Fruit fly (Drosophila melanogaster): ENCODE results near the gene CG6184.

The CG6184 gene

dm6 chr3R:19657766-19658165 is at the start of gene CG6184:
CG6184 (minus strand) TSS chr3R:19657866.
- TF ChIP-seq CG17801 (GFP tag; optimal IDR thresholded peaks at IDR 0.05; ENCODE audit: partially characterized antibody): no peak

- no peak for TF ChIP-seq CG17801 (GFP tag; optimal IDR thresholded peaks at IDR 0.05; ENCODE audit: partially characterized antibody)
These were observed 45.7 kb upstream of the CG6184 start for dm6 chr3R:19703398-19703797.

DNA sequence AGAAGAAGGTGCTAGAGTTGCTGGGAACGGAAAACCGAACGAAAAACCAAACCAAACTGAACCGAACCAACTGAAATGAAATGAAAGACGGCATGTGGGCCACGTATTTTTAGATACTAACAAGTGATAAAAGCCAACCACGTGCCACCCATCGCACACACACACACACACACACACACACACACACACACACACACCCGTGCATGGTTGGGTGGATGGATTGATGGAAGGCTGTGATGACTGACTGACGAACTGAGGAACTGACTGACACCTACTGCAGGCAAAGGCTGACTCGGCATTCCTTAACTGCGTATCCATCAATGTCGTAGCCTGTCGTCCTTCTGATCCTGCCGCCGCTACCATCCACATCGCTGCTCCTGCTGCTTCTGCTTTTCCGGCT is 24.8 kb upstream of the CG6184 start:
- no peak for TF ChIP-seq CG17801 (GFP tag; optimal IDR thresholded peaks at IDR 0.05; ENCODE audit: partially characterized antibody)

DNA sequence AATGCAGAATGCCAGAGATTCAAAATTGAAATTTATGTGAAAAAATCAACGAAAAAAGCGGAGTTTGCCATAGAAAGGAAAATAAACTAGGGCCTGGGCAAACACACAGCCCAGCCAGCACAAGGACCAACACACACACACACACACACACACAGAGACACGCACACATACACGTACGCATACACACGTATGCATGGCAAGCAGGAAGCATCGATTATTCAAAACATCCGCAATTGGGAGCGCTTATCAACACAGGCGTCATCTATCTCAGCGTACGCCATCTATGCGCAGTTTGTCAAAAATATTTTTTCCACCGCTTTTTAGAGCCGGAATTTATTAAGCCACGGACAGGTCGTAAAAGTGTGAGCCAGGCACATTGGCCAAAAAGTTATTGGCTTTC is 22.2 kb upstream of the CG6184 start:
- no peak for TF ChIP-seq CG17801 (GFP tag; optimal IDR thresholded peaks at IDR 0.05; ENCODE audit: partially characterized antibody)

- TF ChIP-seq CG17801 (GFP tag; optimal IDR thresholded peaks at IDR 0.05; ENCODE audit: partially characterized antibody): no peak
These were observed 15.2 kb upstream of the CG6184 start for dm6 chr3R:19672905-19673304.

- TF ChIP-seq CG17801 (GFP tag; optimal IDR thresholded peaks at IDR 0.05; ENCODE audit: partially characterized antibody): no peak
These were observed 14.5 kb upstream of the CG6184 start for dm6 chr3R:19672136-19672535.

DNA sequence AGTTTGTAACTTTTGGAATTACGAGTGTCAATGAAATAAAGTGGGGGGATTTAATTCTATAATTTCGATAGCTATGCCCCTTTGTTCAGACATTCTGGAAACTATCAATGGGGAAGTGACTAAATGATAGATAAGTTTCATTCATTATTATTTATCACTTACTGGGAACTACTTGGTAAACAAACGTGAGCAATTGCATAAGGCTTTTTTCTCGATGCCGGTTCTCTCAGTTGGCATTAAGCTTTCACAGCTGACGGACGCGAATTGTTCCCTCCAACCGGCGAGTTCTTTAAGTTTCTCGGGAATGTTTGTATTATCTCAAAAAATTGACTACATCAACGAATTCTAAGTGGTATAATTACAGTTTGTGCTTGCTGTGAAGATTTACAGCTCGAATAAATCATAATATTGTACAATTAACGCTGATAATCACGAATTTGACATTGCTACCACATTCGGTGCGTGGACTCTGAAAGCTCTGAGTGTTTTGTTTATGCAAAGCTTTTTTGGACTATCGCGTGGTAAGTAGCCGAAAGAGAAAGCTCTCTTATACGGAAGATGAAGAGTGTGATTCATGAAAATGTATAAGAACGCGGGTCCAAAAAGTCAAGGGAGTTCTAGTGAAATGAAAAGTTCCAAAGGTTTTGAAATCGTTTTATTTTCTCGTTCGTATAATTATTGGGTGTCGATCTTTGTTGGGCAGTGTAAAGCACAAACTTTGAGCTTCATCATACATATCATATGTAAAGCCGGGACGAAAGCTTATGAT is 13.7 kb upstream of the CG6184 start, which contains the start of gene Naam:
Gene Naam (plus strand): TSS at position 228 of the 769 bp plus-strand sequence.
- TF ChIP-seq CG17801 (GFP tag; optimal IDR thresholded peaks at IDR 0.05; ENCODE audit: partially characterized antibody): peak; percentile 19

- TF ChIP-seq CG17801 (GFP tag; optimal IDR thresholded peaks at IDR 0.05; ENCODE audit: partially characterized antibody): no peak
These were observed 7.0 kb upstream of the CG6184 start, which contains the start of gene CG7432 for dm6 chr3R:19664713-19665112. CG7432 (plus strand) TSS chr3R:19665007.

dm6 chr3R:19659448-19659847 is 1.8 kb upstream of the CG6184 start, which contains the start of gene ort:
ort (plus strand) TSS chr3R:19659748.
- no peak for TF ChIP-seq CG17801 (GFP tag; optimal IDR thresholded peaks at IDR 0.05; ENCODE audit: partially characterized antibody)

DNA sequence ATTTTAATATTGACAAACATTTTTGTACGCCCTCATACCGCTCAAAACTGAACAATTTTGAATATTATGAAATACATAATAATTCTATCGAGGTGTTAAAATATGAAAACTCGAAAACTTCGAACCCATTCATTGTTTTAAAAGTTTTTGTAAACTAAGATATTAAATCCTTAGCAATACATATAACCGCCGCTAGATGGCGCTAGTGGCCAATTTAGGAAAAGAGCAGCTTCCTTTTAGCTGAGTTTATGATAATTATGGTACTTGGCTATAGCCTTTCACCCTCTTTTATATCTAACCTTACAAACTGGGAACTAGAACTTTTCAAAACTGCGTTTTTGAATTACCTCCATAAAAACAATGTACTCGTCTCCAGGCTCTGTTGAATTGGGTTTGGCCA is 431 bp downstream of the CG6184 start:
- no peak for TF ChIP-seq CG17801 (GFP tag; optimal IDR thresholded peaks at IDR 0.05; ENCODE audit: partially characterized antibody)

DNA sequence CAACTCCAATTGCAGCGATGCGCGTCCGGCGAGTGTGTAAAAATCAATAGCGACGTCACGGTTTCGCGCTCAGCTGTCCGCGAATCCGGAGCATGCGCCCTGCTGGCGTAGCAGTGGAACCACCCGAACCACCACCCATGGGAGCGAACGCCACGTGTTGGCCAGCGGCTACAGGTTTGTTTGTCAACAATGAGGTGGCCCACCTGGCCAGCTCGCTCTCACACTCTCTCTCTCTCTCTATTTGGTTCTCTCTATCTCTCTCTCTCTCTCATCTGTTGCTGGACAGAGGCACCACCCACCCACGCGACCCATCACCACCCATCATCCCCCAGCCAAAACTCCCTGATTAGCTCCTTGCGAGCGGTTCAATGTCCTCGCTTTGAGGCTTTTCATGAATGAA is 1.2 kb downstream of the CG6184 start:
- TF ChIP-seq CG17801 (GFP tag; optimal IDR thresholded peaks at IDR 0.05; ENCODE audit: partially characterized antibody): no peak

- TF ChIP-seq CG17801 (GFP tag; optimal IDR thresholded peaks at IDR 0.05; ENCODE audit: partially characterized antibody): no peak
These were observed 6.9 kb downstream of the CG6184 start, which contains the start of gene CG31219 for dm6 chr3R:19650718-19651117. CG31219 (plus strand) TSS chr3R:19651018.

DNA sequence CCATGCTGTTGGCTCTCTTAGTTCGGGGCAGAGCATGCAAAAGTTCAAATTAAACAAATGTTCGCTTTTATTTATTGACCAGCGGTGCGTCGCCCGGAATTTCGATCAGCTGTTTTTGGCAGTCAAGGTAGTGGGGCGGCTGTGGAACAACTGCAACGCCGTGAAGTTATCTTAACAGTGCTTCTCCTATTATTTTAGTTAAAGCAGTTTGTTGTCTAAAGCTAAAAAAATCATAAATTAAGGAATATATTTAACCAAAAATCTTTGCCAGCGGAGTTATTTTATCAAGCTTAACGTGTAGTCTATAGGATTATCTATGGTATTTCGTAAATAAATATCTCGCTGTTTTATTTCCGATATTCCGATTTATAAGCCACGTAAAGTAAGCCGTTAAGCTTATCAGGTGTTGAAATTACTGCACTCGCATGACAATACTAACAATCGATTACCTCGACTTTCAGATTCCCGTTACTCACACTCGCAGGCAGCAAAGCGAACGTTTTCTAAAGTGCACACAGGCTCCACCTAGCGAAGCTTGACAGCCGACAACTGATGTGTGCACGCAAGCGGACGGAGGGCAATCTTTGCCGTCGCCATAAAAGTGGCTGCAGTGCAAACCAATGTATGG is 9.3 kb downstream of the CG6184 start, which contains the start of the genes CG6195 and CG31220:
Gene CG6195 (minus strand): TSS at position 122 of the 628 bp plus-strand sequence.
Gene CG31220 (plus strand): TSS at position 199 of the 628 bp plus-strand sequence.
- TF ChIP-seq CG17801 (GFP tag; optimal IDR thresholded peaks at IDR 0.05; ENCODE audit: partially characterized antibody): no peak

DNA sequence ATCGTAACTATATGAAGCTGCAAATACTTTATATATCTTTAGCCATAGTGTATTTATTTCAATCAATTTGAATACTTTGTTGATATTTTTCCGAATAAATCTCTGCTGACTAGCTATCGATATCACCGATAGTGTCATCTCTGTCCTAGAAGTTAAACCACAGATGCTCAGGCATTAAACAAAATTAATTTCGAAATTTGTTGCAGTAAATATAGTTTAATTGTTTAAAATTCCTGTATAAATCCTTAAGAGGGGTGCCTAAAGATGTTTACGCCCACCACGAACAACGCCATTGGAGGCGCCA is 12.8 kb downstream of the CG6184 start, which contains the start of gene Nup58:
Gene Nup58 (plus strand): TSS at position 126 of the 304 bp plus-strand sequence.
- peak; percentile 11 for TF ChIP-seq CG17801 (GFP tag; optimal IDR thresholded peaks at IDR 0.05; ENCODE audit: partially characterized antibody)

DNA sequence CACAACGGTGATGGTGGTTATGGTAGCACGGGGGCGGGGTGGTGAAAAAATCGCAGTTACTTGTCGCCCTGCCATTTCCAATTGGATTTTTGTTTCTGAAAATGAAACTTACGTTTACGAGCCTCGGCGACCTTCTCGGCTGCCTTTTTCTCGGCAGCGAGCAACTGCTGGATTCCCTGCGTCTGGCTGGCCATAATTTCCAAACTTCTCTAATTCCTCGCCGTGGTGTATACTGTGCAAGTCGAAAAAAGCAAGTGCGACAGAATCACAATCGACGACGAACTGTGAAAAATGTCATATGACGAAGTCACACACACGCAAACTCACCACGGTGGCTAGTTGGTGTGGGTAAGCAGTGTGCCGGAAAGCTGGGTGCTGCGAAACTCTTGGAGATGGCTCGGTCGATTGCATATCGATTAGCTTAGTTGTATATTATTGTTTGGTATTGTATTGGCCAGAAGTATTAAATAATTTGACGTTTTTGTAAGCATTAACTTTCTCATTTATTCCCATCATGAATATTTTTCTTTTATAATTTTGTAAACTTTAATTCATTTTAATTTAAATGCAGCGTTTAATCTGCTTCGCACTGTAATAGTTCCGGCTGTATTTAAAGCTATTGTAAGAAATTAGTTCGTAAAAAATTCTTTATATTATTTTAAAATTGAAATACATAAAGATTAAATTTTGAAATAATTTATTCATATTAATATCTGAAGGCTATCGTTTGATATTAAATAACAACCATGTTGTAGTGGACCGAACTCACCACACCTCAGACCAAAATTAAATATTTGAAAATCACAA is 13.4 kb downstream of the CG6184 start, which contains the start of gene Vha13:
Gene Vha13 (minus strand): TSS at position 293 of the 807 bp plus-strand sequence.
- peak; percentile 74 for TF ChIP-seq CG17801 (GFP tag; optimal IDR thresholded peaks at IDR 0.05; ENCODE audit: partially characterized antibody)
